Worm (Caenorhabditis elegans) whole organism, young adult: ENCODE data around the gene sre-38.

ENCODE experiments used
- akir-1 ChIP-seq: fragments of 200-800 bp; sonication (Bioruptor generic); optimal IDR thresholded peaks from 2 replicates; lab custom pipeline; 2018; ENCODE audit warnings: mild to moderate bottlenecking, missing genetic modification characterization, moderate library complexity, missing compliant biosample characterization
- attf-3 ChIP-seq: fragments of 200-800 bp; sonication (Bioruptor generic); conservative IDR thresholded peaks from 2 replicates; pipeline ENCODE4 v1.3.6; 2022; ENCODE audit warnings: missing genetic modification reagents, missing genetic modification characterization, missing compliant biosample characterization
- hlh-26 ChIP-seq: fragments of 200-800 bp; sonication (Bioruptor generic); conservative IDR thresholded peaks from 2 replicates; pipeline ENCODE4 v1.3.6; 2022; ENCODE audit warnings: missing genetic modification reagents, missing genetic modification characterization, missing compliant biosample characterization
- mes-4 ChIP-seq: sonication (generic microtip); optimal IDR thresholded peaks from 2 replicates; lab custom pipeline; 2016; ENCODE audit warnings: missing genotype, missing genetic modification characterization, missing compliant biosample characterization
- snpc-4 ChIP-seq, 5 experiments: fragments of 150-350 bp in 1 of 5; sonication (generic microtip) in 4 of 5; optimal IDR thresholded peaks; 2 replicates each; lab custom pipeline; 2014 to 2018; ENCODE audit warnings: missing genetic modification characterization in 5 of 5, missing biosample characterization in 3 of 5, antibody characterized with exemption in 2 of 5, mild to moderate bottlenecking in 2 of 5, missing compliant biosample characterization in 2 of 5, missing genotype in 2 of 5, moderate library complexity in 2 of 5, missing genetic modification reagents in 1 of 5

DNA sequence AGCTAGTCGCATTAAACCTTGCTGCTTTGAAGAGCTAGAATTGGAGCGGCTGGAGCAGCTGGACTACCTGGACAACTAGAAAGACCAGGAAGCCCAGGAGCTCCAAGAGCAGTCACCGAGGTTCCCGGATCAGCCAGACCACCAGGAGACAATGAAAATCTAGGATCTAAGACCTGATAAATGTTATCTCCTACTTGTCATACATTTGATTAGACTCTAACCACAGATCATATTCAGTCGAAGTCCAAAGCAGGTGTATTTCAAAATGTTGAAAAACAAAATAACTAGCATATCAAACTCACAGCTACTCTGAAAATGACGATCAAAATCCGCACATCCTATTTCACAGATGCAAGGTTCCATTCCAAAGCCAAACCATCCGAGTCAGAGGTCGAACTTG, 34.6 kb downstream of the sre-38 start, which contains the start of gene srz-6:
- no peak for TF ChIP-seq attf-3 (GFP tag; lab: Robert Waterston, UW)
- no peak for TF ChIP-seq hlh-26 (GFP tag; lab: Robert Waterston, UW)
- no peak for TF ChIP-seq snpc-4 (GFP tag; optimal IDR thresholded peaks at IDR 0.05; lab: Kevin White, UChicago)
- no peak for TF ChIP-seq snpc-4 (tag; optimal IDR thresholded peaks at IDR 0.05; lab: Kevin White, UChicago)
- TF ChIP-seq akir-1 = no peak
- no peak for TF ChIP-seq mes-4 (tag; lab: Kevin White, UChicago)
